Fruit fly (Drosophila melanogaster): ENCODE results near the gene p38c.

DNA sequence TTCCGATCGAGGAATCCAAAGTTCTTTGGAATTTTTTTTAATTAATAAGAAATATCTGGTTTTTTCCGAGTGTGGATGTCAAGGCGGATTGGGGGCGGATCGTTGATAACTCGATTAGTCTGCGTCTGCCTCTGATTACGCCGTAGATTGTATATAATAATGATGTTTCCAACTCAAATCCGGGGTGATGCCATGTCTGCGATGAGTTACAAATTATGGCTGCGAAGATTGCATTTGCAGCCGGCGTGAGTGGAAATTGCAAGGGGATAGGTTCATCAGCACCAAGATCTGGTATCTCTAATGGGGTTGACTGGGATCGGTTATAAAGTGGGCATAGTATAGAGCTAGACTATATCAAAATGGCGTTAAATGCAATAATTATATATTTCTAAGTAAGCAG lies 27.6 kb downstream of the p38c start:
- no peak for TF ChIP-seq Myc (optimal IDR thresholded peaks at IDR 0.05)
- TF ChIP-seq psq (optimal IDR thresholded peaks at IDR 0.05): no peak
- no peak for TF ChIP-seq Sin3A (optimal IDR thresholded peaks at IDR 0.05)
- no peak for TF ChIP-seq ttk (optimal IDR thresholded peaks at IDR 0.05)
- TF ChIP-seq h (optimal IDR thresholded peaks at IDR 0.05): no peak
